Fruit fly (Drosophila melanogaster): Measurements from ENCODE around the gene parvin.

dm6 chrX:19748565-19748964 lies 2.7 kb downstream of the parvin start:
- no peak for TF ChIP-seq CG8478 (optimal IDR thresholded peaks at IDR 0.05)
- TF ChIP-seq CTCF (optimal IDR thresholded peaks at IDR 0.05) = peak in 1 of 2 experiments; percentile 37
